Worm (Caenorhabditis elegans): ENCODE measurements around the gene T26H5.9.

ce11 chrV:15426944-15427343 is 17.8 kb upstream of the T26H5.9 start, which contains the start of gene fbxa-209:
- no peak for TF ChIP-seq klf-2 (GFP tag; conservative IDR thresholded peaks at IDR 0.05)
- no peak for TF ChIP-seq flt-1 (GFP tag; IDR thresholded peaks at IDR 0.05)
- TF ChIP-seq ztf-23 (GFP tag; IDR thresholded peaks at IDR 0.05) = no peak
- TF ChIP-seq tab-1 (GFP tag; IDR thresholded peaks at IDR 0.05) = no peak
- no peak for TF ChIP-seq ztf-29 (GFP tag; IDR thresholded peaks at IDR 0.05)
